Fruit fly (Drosophila melanogaster): Measurements from ENCODE around the gene CG10237.

The CG10237 gene

DNA sequence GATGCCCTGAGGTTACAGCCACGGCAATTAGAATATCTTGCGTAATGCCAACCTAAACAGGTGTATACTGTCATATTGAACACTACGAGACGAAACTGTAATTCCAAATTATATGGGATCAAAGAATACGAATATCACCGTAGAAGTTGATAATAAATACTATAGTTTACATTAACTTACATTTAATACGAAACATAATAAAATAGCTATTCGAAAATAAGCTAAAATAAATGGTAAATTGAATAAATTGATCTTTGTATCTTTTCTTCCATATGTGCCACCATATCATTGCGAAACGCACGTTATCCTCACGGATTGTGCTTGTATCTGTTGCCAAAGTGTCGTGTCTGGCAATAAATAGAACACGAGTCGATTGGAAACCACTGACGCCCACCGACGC is 26.7 kb downstream of the CG10237 start (continued):
- TF ChIP-seq zfh2 (GFP tag; optimal IDR thresholded peaks at IDR 0.05) (peak; percentile 16), Mad (GFP tag; optimal IDR thresholded peaks at IDR 0.05) (no peak), ab (GFP tag; optimal IDR thresholded peaks at IDR 0.05) (no peak), CG9932 (GFP tag; IDR thresholded peaks at IDR 0.05) (peak; percentile 45), CG31388 (GFP tag; optimal IDR thresholded peaks at IDR 0.05) (no peak), Rfx (GFP tag; IDR thresholded peaks at IDR 0.05) (peak; percentile 40; the same call in 1 of the 2 replicates), CG12744 (GFP tag; optimal IDR thresholded peaks at IDR 0.05) (no peak), Usf (GFP tag; optimal IDR thresholded peaks at IDR 0.05) (no peak), ssp (GFP tag; IDR thresholded peaks at IDR 0.05) (no peak), Camta (GFP tag; optimal IDR thresholded peaks at IDR 0.05) (no peak), CG1602 (GFP tag; optimal IDR thresholded peaks at IDR 0.05) (no peak), Lim3 (GFP tag; IDR thresholded peaks at IDR 0.05) (no peak), CG1529 (GFP tag; optimal IDR thresholded peaks at IDR 0.05) (no peak), cas (GFP tag; IDR thresholded peaks at IDR 0.05) (no peak), ro (GFP tag; IDR thresholded peaks at IDR 0.05) (no peak), sisA (GFP tag; IDR thresholded peaks at IDR 0.05) (no peak), CG10431 (GFP tag; optimal IDR thresholded peaks at IDR 0.05) (no peak), Dbx (GFP tag; IDR thresholded peaks at IDR 0.05) (0 out of 3 replicates have a peak, but pooled peaks have one; percentile 20), ato (GFP tag; IDR thresholded peaks at IDR 0.05; ENCODE audit: partially characterized antibody) (no peak), CG3065 (GFP tag; optimal IDR thresholded peaks at IDR 0.05) (no peak), CG10209 (GFP tag; optimal IDR thresholded peaks at IDR 0.05) (no peak), CG12236 (GFP tag; optimal IDR thresholded peaks at IDR 0.05) (no peak), her (GFP tag; optimal IDR thresholded peaks at IDR 0.05) (no peak), NC2β (GFP tag; optimal IDR thresholded peaks at IDR 0.05) (no peak), lilli (GFP tag; optimal IDR thresholded peaks at IDR 0.05) (peak; percentile 14), ham (GFP tag; IDR thresholded peaks at IDR 0.05) (no peak), grau (tag; optimal IDR thresholded peaks at IDR 0.05) (peak; percentile 57), kay (GFP tag; optimal IDR thresholded peaks at IDR 0.05) (no peak), az2 (GFP tag; optimal IDR thresholded peaks at IDR 0.05) (no peak), Abd-B (GFP tag; optimal IDR thresholded peaks at IDR 0.05) (no peak), CG11723 (GFP tag; optimal IDR thresholded peaks at IDR 0.05) (no peak), Chrac-16 (GFP tag; optimal IDR thresholded peaks at IDR 0.05) (no peak), caup (GFP tag; optimal IDR thresholded peaks at IDR 0.05; ENCODE audit: severe bottlenecking) (peak; percentile 16), YL-1 (GFP tag; optimal IDR thresholded peaks at IDR 0.05) (no peak), corto (GFP tag; optimal IDR thresholded peaks at IDR 0.05) (no peak), Ada2b (GFP tag; IDR thresholded peaks at IDR 0.05) (0 out of 2 replicates have a peak, but pooled peaks have one; percentile 7), cato (GFP tag; optimal IDR thresholded peaks at IDR 0.05; ENCODE audit: borderline replicate concordance) (no peak), CG4854 (GFP tag; optimal IDR thresholded peaks at IDR 0.05) (no peak), CG13775 (GFP tag; optimal IDR thresholded peaks at IDR 0.05) (no peak), bowl (GFP tag; IDR thresholded peaks at IDR 0.05) (no peak), CG12659 (GFP tag; optimal IDR thresholded peaks at IDR 0.05) (peak; percentile 35), Gug (GFP tag; IDR thresholded peaks at IDR 0.05) (no peak), luna (GFP tag; optimal IDR thresholded peaks at IDR 0.05) (no peak), CG5953 (GFP tag; IDR thresholded peaks at IDR 0.05) (no peak), exex (tag; optimal IDR thresholded peaks at IDR 0.05) (no peak), CG10147 (GFP tag; optimal IDR thresholded peaks at IDR 0.05) (peak; percentile 15), slbo (GFP tag; IDR thresholded peaks at IDR 0.05) (peak; percentile 62), Eip74EF (GFP tag; optimal IDR thresholded peaks at IDR 0.05) (no peak), CG8290 (GFP tag; optimal IDR thresholded peaks at IDR 0.05) (no peak), CG8290 (tag; optimal IDR thresholded peaks at IDR 0.05) (peak in 1 of 2 experiments; percentile 17), phol (tag; optimal IDR thresholded peaks at IDR 0.05) (no peak), zfh1 (GFP tag; IDR thresholded peaks at IDR 0.05) (no peak)
